Worm (Caenorhabditis elegans) whole organism, L4 larva: ENCODE results near the gene F54E7.6.

ENCODE experiments used
- ama-1 ChIP-seq: fragments of 150-350 bp; optimal IDR thresholded peaks from 2 replicates; lab custom pipeline; 2014; ENCODE audit warnings: inconsistent platforms, mixed read lengths
- ceh-62 ChIP-seq: sonication (generic microtip); optimal IDR thresholded peaks from 2 replicates; lab custom pipeline; 2017; ENCODE audit warnings: missing biosample characterization, missing genetic modification characterization
- mxl-2 ChIP-seq: fragments of 200-800 bp; sonication (Bioruptor generic); conservative IDR thresholded peaks from 2 replicates; pipeline ENCODE4 v1.3.6; 2022; ENCODE audit warnings: missing genetic modification reagents, missing genetic modification characterization, missing compliant biosample characterization
- pha-4 ChIP-seq, 2 experiments: fragments of 150-350 bp in 1 of 2; fragments of 200-800 bp in 1 of 2; sonication (Bioruptor generic) in 1 of 2; IDR thresholded peaks in 1 of 2; optimal IDR thresholded peaks in 1 of 2; 2 replicates each; pipeline versions ENCODE4 v1.3.6 to Lab custom; 2014 to 2022; ENCODE audit warnings: missing genetic modification characterization in 2 of 2, missing genetic modification reagents in 2 of 2, missing biosample characterization in 1 of 2, missing compliant biosample characterization in 1 of 2

ce11 chrIII:5610276-5610675 is 50.6 kb downstream of the F54E7.6 start, which contains the start of gene C05D2.8:
- TF ChIP-seq ama-1 (no peak), mxl-2 (no peak), pha-4 (GFP tag; IDR thresholded peaks at IDR 0.05; lab: Robert Waterston, UW) (no peak), pha-4 (tag; optimal IDR thresholded peaks at IDR 0.05; lab: Kevin White, UChicago) (no peak), ceh-62 (no peak)
